Worm (Caenorhabditis elegans): ENCODE results near the gene ser-7.

DNA sequence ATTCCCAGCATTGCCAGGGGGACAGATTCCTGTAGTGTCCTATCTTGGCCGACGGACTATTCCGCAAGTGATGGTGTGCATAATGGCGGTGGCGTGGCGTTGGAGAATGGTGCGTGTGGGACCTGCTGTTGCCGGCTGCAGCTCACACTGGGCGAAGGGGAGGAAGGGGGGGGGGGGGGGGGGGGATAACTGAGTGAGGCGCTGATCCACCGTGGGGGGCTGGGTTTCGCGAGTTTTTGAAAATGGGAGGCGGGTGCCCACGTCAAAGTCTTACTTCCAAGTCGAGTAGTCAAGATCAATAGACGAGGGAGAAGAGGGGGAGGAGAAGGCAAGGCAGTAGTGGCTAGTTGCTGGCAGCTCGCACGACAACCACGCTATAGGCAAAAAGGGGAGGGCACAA lies 58.0 kb downstream of the ser-7 start:
- no peak for TF ChIP-seq unc-130 (GFP tag; optimal IDR thresholded peaks at IDR 0.05)
- no peak for TF ChIP-seq ama-1 (optimal IDR thresholded peaks at IDR 0.05)
- no peak for TF ChIP-seq ama-1 (GFP tag; optimal IDR thresholded peaks at IDR 0.05)
- no peak for TF ChIP-seq nhr-80 (tag; optimal IDR thresholded peaks at IDR 0.05)
- no peak for TF ChIP-seq dpl-1 (GFP tag; optimal IDR thresholded peaks at IDR 0.05)
- TF ChIP-seq snpc-1.3 (tag; optimal IDR thresholded peaks at IDR 0.05; ENCODE audit: insufficient read depth): no peak
- TF ChIP-seq ztf-6 (GFP tag; IDR thresholded peaks at IDR 0.05): no peak
- TF ChIP-seq B0035.1 (tag; optimal IDR thresholded peaks at IDR 0.05): no peak
- no peak for TF ChIP-seq D2030.7 (GFP tag; IDR thresholded peaks at IDR 0.05)
- TF ChIP-seq F57C9.4 (tag; optimal IDR thresholded peaks at IDR 0.05): no peak
